Fruit fly (Drosophila melanogaster) whole organism, prepupa: ENCODE data around the gene CG7739.

Experiments used
- CG32006 ChIP-seq: fragments of 200-800 bp; sonication (Bioruptor generic); optimal IDR thresholded peaks from 3 replicates; lab custom pipeline; 2017; ENCODE audit warnings: missing biosample characterization, mild to moderate bottlenecking, missing genetic modification characterization
- CG3919 ChIP-seq: fragments of 200-800 bp; sonication (Bioruptor generic); optimal IDR thresholded peaks from 3 replicates; lab custom pipeline; 2016; ENCODE audit warnings: missing biosample characterization, missing genetic modification characterization
- CG6163 ChIP-seq: fragments of 200-800 bp; sonication (Bioruptor generic); IDR thresholded peaks from 3 replicates; pipeline ENCODE4 v1.3.6; 2022; ENCODE audit warnings: missing biosample characterization, missing genetic modification characterization
- CG6854 ChIP-seq: fragments of 200-800 bp; sonication (Bioruptor generic); optimal IDR thresholded peaks from 2 replicates; lab custom pipeline; 2017; ENCODE audit warnings: missing biosample characterization, mild to moderate bottlenecking, missing genetic modification characterization
- Ets21C ChIP-seq: fragments of 200-800 bp; sonication (Bioruptor generic); optimal IDR thresholded peaks from 3 replicates; lab custom pipeline; 2016; ENCODE audit warnings: missing biosample characterization, missing genetic modification characterization
- Hr39 ChIP-seq: fragments of 200-800 bp; sonication (Bioruptor generic); optimal IDR thresholded peaks from 2 replicates; lab custom pipeline; 2016; ENCODE audit warnings: missing biosample characterization, missing genetic modification characterization
- Lpt ChIP-seq: fragments of 200-800 bp; sonication (Bioruptor generic); optimal IDR thresholded peaks from 3 replicates; lab custom pipeline; 2016; ENCODE audit warnings: missing biosample characterization, missing genetic modification characterization
- OdsH ChIP-seq: fragments of 200-800 bp; sonication (Bioruptor generic); optimal IDR thresholded peaks from 3 replicates; lab custom pipeline; 2016; ENCODE audit warnings: missing biosample characterization, missing genetic modification characterization
- Sox14 ChIP-seq: fragments of 200-800 bp; sonication (Bioruptor generic); optimal IDR thresholded peaks from 3 replicates; lab custom pipeline; 2016; ENCODE audit warnings: missing biosample characterization, missing genetic modification characterization
- cyc ChIP-seq: fragments of 200-800 bp; sonication (Bioruptor generic); optimal IDR thresholded peaks from 3 replicates; lab custom pipeline; 2016; ENCODE audit warnings: missing biosample characterization, missing genetic modification characterization
- eg ChIP-seq: fragments of 200-800 bp; sonication (Bioruptor generic); IDR thresholded peaks from 3 replicates; pipeline ENCODE4 v1.3.6; 2022; ENCODE audit warnings: missing biosample characterization, missing genetic modification characterization

dm6 chr3L:15516440-15516839, 46.4 kb downstream of the CG7739 start:
- TF ChIP-seq CG6163, result no peak
- TF ChIP-seq CG3919 (GFP tag; lab: Kevin White, UChicago), result no peak
- TF ChIP-seq CG32006 (GFP tag; lab: Kevin White, UChicago), result no peak
- TF ChIP-seq eg (GFP tag; lab: Robert Waterston, UW), result no peak
- no peak for TF ChIP-seq Lpt
- TF ChIP-seq cyc (GFP tag; lab: Kevin White, UChicago), result no peak
- TF ChIP-seq CG6854 (GFP tag; lab: Kevin White, UChicago), result no peak
- TF ChIP-seq Hr39 (GFP tag; lab: Kevin White, UChicago), result no peak
- TF ChIP-seq Sox14 (GFP tag; lab: Kevin White, UChicago), result no peak
- TF ChIP-seq Ets21C (GFP tag; lab: Kevin White, UChicago), result no peak
- no peak for TF ChIP-seq OdsH (GFP tag; lab: Kevin White, UChicago)
